Worm (Caenorhabditis elegans) whole organism, L4 larva: ENCODE results near the gene lido-8.

Experiments
- D1046.2 ChIP-seq: fragments of 200-800 bp; sonication (Bioruptor generic); IDR thresholded peaks from 2 replicates; pipeline ENCODE4 v1.3.6; 2022; ENCODE audit warnings: missing genetic modification characterization, missing compliant biosample characterization
- F26F4.8 ChIP-seq: fragments of 200-800 bp; sonication (Bioruptor generic); conservative IDR thresholded peaks from 2 replicates; pipeline ENCODE4 v1.3.6; 2022; ENCODE audit warnings: missing genetic modification characterization, missing compliant biosample characterization
- F49E8.2 ChIP-seq: sonication (generic microtip); optimal IDR thresholded peaks from 2 replicates; lab custom pipeline; 2016; ENCODE audit warnings: missing compliant biosample characterization, mild to moderate bottlenecking, missing genetic modification characterization, borderline replicate concordance
- Y105C5A.15 ChIP-seq: fragments of 200-800 bp; sonication (Bioruptor generic); IDR thresholded peaks from 2 replicates; pipeline ENCODE4 v1.3.6; 2022; ENCODE audit warnings: missing genetic modification characterization, missing compliant biosample characterization
- Y5F2A.4 ChIP-seq: fragments of 200-800 bp; sonication (Bioruptor generic); optimal IDR thresholded peaks from 2 replicates; lab custom pipeline; 2018; ENCODE audit warnings: mild to moderate bottlenecking, missing genetic modification characterization, missing compliant biosample characterization
- Y75B8A.6 ChIP-seq: fragments of 200-800 bp; sonication (Bioruptor generic); IDR thresholded peaks from 2 replicates; pipeline ENCODE4 v1.3.6; 2022; ENCODE audit warnings: missing genetic modification reagents, missing genetic modification characterization, missing compliant biosample characterization
- ZK337.2 ChIP-seq: fragments of 200-800 bp; sonication (Bioruptor generic); IDR thresholded peaks from 2 replicates; pipeline ENCODE4 v1.3.6; 2022; ENCODE audit warnings: missing genetic modification reagents, missing genetic modification characterization, missing compliant biosample characterization
- ZK546.5 ChIP-seq, 2 experiments: sonication (generic microtip); optimal IDR thresholded peaks; 2 replicates each; lab custom pipeline; 2017; ENCODE audit warnings: missing biosample characterization in 2 of 2, missing genetic modification characterization in 2 of 2
- aha-1 ChIP-seq: fragments of 150-350 bp; peaks from one replicate; lab custom pipeline; 2014; ENCODE audit warnings: missing biosample characterization, missing genetic modification characterization
- ama-1 ChIP-seq: fragments of 150-350 bp; optimal IDR thresholded peaks from 2 replicates; lab custom pipeline; 2014; ENCODE audit warnings: inconsistent platforms, mixed read lengths
- arid-1 ChIP-seq: fragments of 200-800 bp; sonication (Bioruptor generic); conservative IDR thresholded peaks from 2 replicates; pipeline ENCODE4 v1.3.6; 2022; ENCODE audit warnings: missing genetic modification reagents, missing genetic modification characterization, missing compliant biosample characterization
- attf-4 ChIP-seq: sonication (generic microtip); optimal IDR thresholded peaks from 3 replicates; lab custom pipeline; 2017; ENCODE audit warnings: missing biosample characterization, missing genetic modification characterization
- ceh-28 ChIP-seq: fragments of 150-350 bp; optimal IDR thresholded peaks from 2 replicates; lab custom pipeline; 2014; ENCODE audit warnings: missing biosample characterization, missing genetic modification reagents, missing genetic modification characterization
- daf-16 ChIP-seq, 3 experiments: sonication (generic microtip); optimal IDR thresholded peaks; 2 replicates each; lab custom pipeline; 2016 to 2017; ENCODE audit warnings: missing genetic modification characterization in 3 of 3, missing genetic modification reagents in 3 of 3, mild to moderate bottlenecking in 2 of 3, missing compliant biosample characterization in 2 of 3, missing biosample characterization in 1 of 3, moderate library complexity in 1 of 3
- daf-8 ChIP-seq: fragments of 200-800 bp; sonication (Bioruptor generic); IDR thresholded peaks from 2 replicates; pipeline ENCODE4 v1.3.6; 2022; ENCODE audit warnings: missing genetic modification characterization, missing compliant biosample characterization
- dmd-8 ChIP-seq: fragments of 200-800 bp; sonication (Bioruptor generic); IDR thresholded peaks from 2 replicates; pipeline ENCODE4 v1.3.6; 2022; ENCODE audit warnings: missing genetic modification characterization, missing compliant biosample characterization
- dmd-9 ChIP-seq: fragments of 200-800 bp; sonication (Bioruptor generic); IDR thresholded peaks from 2 replicates; pipeline ENCODE4 v1.3.6; 2022; ENCODE audit warnings: missing genetic modification reagents, missing genetic modification characterization, missing compliant biosample characterization
- duxl-1 ChIP-seq: sonication (generic microtip); optimal IDR thresholded peaks from 2 replicates; lab custom pipeline; 2016; ENCODE audit warnings: mild to moderate bottlenecking, missing genetic modification characterization, moderate library complexity, missing compliant biosample characterization; ENCODE audit not compliant: poor library complexity
- dve-1 ChIP-seq: sonication (generic microtip); optimal IDR thresholded peaks from 2 replicates; lab custom pipeline; 2017; ENCODE audit warnings: antibody characterized with exemption, mild to moderate bottlenecking, missing genetic modification characterization, missing compliant biosample characterization; ENCODE audit not compliant: insufficient read depth
- egl-43 ChIP-seq: fragments of 200-800 bp; sonication (Bioruptor generic); IDR thresholded peaks from 2 replicates; pipeline ENCODE4 v1.3.6; 2022; ENCODE audit warnings: missing genetic modification reagents, missing genetic modification characterization, missing compliant biosample characterization
- fkh-10 ChIP-seq: fragments of 150-350 bp; optimal IDR thresholded peaks from 2 replicates; lab custom pipeline; 2014; ENCODE audit warnings: missing biosample characterization, missing genetic modification reagents, missing genetic modification characterization
- hlh-30 ChIP-seq: sonication (generic microtip); optimal IDR thresholded peaks from 2 replicates; lab custom pipeline; 2017; ENCODE audit warnings: antibody characterized with exemption, mild to moderate bottlenecking, missing genetic modification characterization, missing compliant biosample characterization; ENCODE audit not compliant: insufficient read depth
- jun-1 ChIP-seq: fragments of 150-350 bp; optimal IDR thresholded peaks from 2 replicates; lab custom pipeline; 2014; ENCODE audit warnings: missing biosample characterization, missing genetic modification reagents, missing genetic modification characterization
- lin-1 ChIP-seq: fragments of 200-800 bp; sonication (Bioruptor generic); IDR thresholded peaks from 2 replicates; pipeline ENCODE4 v1.3.6; 2022; ENCODE audit warnings: missing genetic modification reagents, missing genetic modification characterization, missing compliant biosample characterization
- lin-38 ChIP-seq: fragments of 200-800 bp; sonication (Bioruptor generic); IDR thresholded peaks from 2 replicates; pipeline ENCODE4 v1.3.6; 2022; ENCODE audit warnings: missing genetic modification reagents, missing genetic modification characterization, missing compliant biosample characterization
- lin-39 ChIP-seq: fragments of 150-350 bp; optimal IDR thresholded peaks from 2 replicates; lab custom pipeline; 2014; ENCODE audit warnings: missing biosample characterization, missing genetic modification reagents, missing genetic modification characterization
- lsy-2 ChIP-seq, 2 experiments: fragments of 150-350 bp in 1 of 2; sonication (generic microtip) in 1 of 2; optimal IDR thresholded peaks; 2 replicates each; lab custom pipeline; 2014 to 2017; ENCODE audit warnings: missing biosample characterization in 2 of 2, missing genetic modification characterization in 2 of 2
- mdt-29 ChIP-seq: fragments of 200-800 bp; sonication (Bioruptor generic); IDR thresholded peaks from 2 replicates; pipeline ENCODE4 v1.3.6; 2022; ENCODE audit warnings: missing genetic modification reagents, missing genetic modification characterization, missing compliant biosample characterization
- mes-2 ChIP-seq: sonication (generic microtip); optimal IDR thresholded peaks from 2 replicates; lab custom pipeline; 2016; ENCODE audit warnings: missing genotype, mild to moderate bottlenecking, missing genetic modification characterization, missing compliant biosample characterization; ENCODE audit not compliant: poor library complexity, severe bottlenecking
- mxl-3 ChIP-seq: fragments of 200-800 bp; sonication (Bioruptor generic); optimal IDR thresholded peaks from 2 replicates; lab custom pipeline; 2018; ENCODE audit warnings: mild to moderate bottlenecking, missing genetic modification characterization, missing compliant biosample characterization
- nhr-10 ChIP-seq: fragments of 150-350 bp; optimal IDR thresholded peaks from 2 replicates; lab custom pipeline; 2014; ENCODE audit warnings: missing biosample characterization, missing genetic modification characterization
- nhr-102 ChIP-seq: sonication (generic microtip); optimal IDR thresholded peaks from 2 replicates; lab custom pipeline; 2016; ENCODE audit warnings: mild to moderate bottlenecking, missing genetic modification characterization, moderate library complexity, missing compliant biosample characterization
- nhr-11 ChIP-seq: fragments of 150-350 bp; optimal IDR thresholded peaks from 2 replicates; lab custom pipeline; 2014; ENCODE audit warnings: missing biosample characterization, missing genetic modification characterization
- nhr-111 ChIP-seq: fragments of 200-800 bp; sonication (Bioruptor generic); optimal IDR thresholded peaks from 2 replicates; lab custom pipeline; 2018; ENCODE audit warnings: mild to moderate bottlenecking, missing genetic modification characterization, missing compliant biosample characterization
- nhr-237 ChIP-seq: sonication (generic microtip); optimal IDR thresholded peaks from 2 replicates; lab custom pipeline; 2017; ENCODE audit warnings: missing biosample characterization, missing genetic modification characterization
- nhr-41 ChIP-seq: fragments of 200-800 bp; sonication (Bioruptor generic); IDR thresholded peaks from 2 replicates; pipeline ENCODE4 v1.3.6; 2022; ENCODE audit warnings: missing genetic modification reagents, missing genetic modification characterization, missing compliant biosample characterization
- nhr-42 ChIP-seq: fragments of 200-800 bp; sonication (Bioruptor generic); IDR thresholded peaks from 2 replicates; pipeline ENCODE4 v1.3.6; 2022; ENCODE audit warnings: missing genetic modification characterization, missing compliant biosample characterization
- nhr-76 ChIP-seq: fragments of 150-350 bp; optimal IDR thresholded peaks from 2 replicates; lab custom pipeline; 2014; ENCODE audit warnings: missing biosample characterization, missing genetic modification characterization
- nhr-77 ChIP-seq: fragments of 150-350 bp; optimal IDR thresholded peaks from 2 replicates; lab custom pipeline; 2014; ENCODE audit warnings: missing biosample characterization, missing genetic modification characterization
- pha-4 ChIP-seq, 2 experiments: fragments of 150-350 bp in 1 of 2; fragments of 200-800 bp in 1 of 2; sonication (Bioruptor generic) in 1 of 2; IDR thresholded peaks in 1 of 2; optimal IDR thresholded peaks in 1 of 2; 2 replicates each; pipeline versions ENCODE4 v1.3.6 to Lab custom; 2014 to 2022; ENCODE audit warnings: missing genetic modification characterization in 2 of 2, missing genetic modification reagents in 2 of 2, missing biosample characterization in 1 of 2, missing compliant biosample characterization in 1 of 2
- saeg-2 ChIP-seq: fragments of 200-800 bp; sonication (Bioruptor generic); IDR thresholded peaks from 2 replicates; pipeline ENCODE4 v1.3.6; 2022; ENCODE audit warnings: missing genetic modification reagents, missing genetic modification characterization, missing compliant biosample characterization
- snpc-1.2 ChIP-seq: fragments of 200-800 bp; sonication (Bioruptor generic); IDR thresholded peaks from 2 replicates; pipeline ENCODE4 v1.3.6; 2022; ENCODE audit warnings: missing genetic modification reagents, missing genetic modification characterization, missing compliant biosample characterization
- snpc-4 ChIP-seq: fragments of 150-350 bp; optimal IDR thresholded peaks from 2 replicates; lab custom pipeline; 2014; ENCODE audit warnings: missing biosample characterization, missing genetic modification characterization
- spr-1 ChIP-seq: sonication (generic microtip); optimal IDR thresholded peaks from 2 replicates; lab custom pipeline; 2016; ENCODE audit warnings: mild to moderate bottlenecking, missing genetic modification characterization, missing compliant biosample characterization
- spr-3 ChIP-seq: fragments of 200-800 bp; sonication (Bioruptor generic); optimal IDR thresholded peaks from 2 replicates; lab custom pipeline; 2018; ENCODE audit warnings: mild to moderate bottlenecking, missing genetic modification characterization, missing compliant biosample characterization
- tag-97 ChIP-seq: fragments of 200-800 bp; sonication (Bioruptor generic); IDR thresholded peaks from 2 replicates; pipeline ENCODE4 v1.3.6; 2022; ENCODE audit warnings: missing genetic modification characterization, missing compliant biosample characterization
- tra-1 ChIP-seq: fragments of 200-800 bp; sonication (Bioruptor generic); IDR thresholded peaks from 2 replicates; pipeline ENCODE4 v1.3.6; 2022; ENCODE audit warnings: missing genetic modification reagents, missing genetic modification characterization, missing compliant biosample characterization
- unc-39 ChIP-seq: sonication (generic microtip); optimal IDR thresholded peaks from 2 replicates; lab custom pipeline; 2017; ENCODE audit warnings: missing biosample characterization, missing genetic modification characterization
- zag-1 ChIP-seq: fragments of 150-350 bp; optimal IDR thresholded peaks from 2 replicates; lab custom pipeline; 2014; ENCODE audit warnings: missing biosample characterization, missing genetic modification characterization
- zfp-2 ChIP-seq: sonication (generic microtip); optimal IDR thresholded peaks from 2 replicates; lab custom pipeline; 2016; ENCODE audit warnings: mild to moderate bottlenecking, missing genetic modification characterization, missing compliant biosample characterization
- zip-11 ChIP-seq: fragments of 200-800 bp; sonication (Bioruptor generic); IDR thresholded peaks from 2 replicates; pipeline ENCODE4 v1.3.6; 2022; ENCODE audit warnings: missing genetic modification characterization, missing compliant biosample characterization

The lido-8 gene

ce11 chrII:2987854-2988350 lies 8.9 kb upstream of the lido-8 start, which contains the start of gene lido-7:
lido-7 (plus strand) TSS chrII:2988300.
- TF ChIP-seq ZK337.2 = no peak
- TF ChIP-seq F26F4.8 (GFP tag; lab: Robert Waterston, UW) = no peak
- TF ChIP-seq snpc-1.2 (GFP tag; lab: Robert Waterston, UW) = no peak
- no peak for TF ChIP-seq zip-11 (GFP tag; lab: Robert Waterston, UW)
- no peak for TF ChIP-seq tag-97 (GFP tag; lab: Robert Waterston, UW)
- TF ChIP-seq arid-1 = no peak
- no peak for TF ChIP-seq nhr-77 (tag; lab: Kevin White, UChicago)
- TF ChIP-seq nhr-237 (tag; lab: Kevin White, UChicago) = no peak
- no peak for TF ChIP-seq Y5F2A.4
- no peak for TF ChIP-seq mdt-29
- no peak for TF ChIP-seq pha-4 (GFP tag; IDR thresholded peaks at IDR 0.05; lab: Robert Waterston, UW)
- no peak for TF ChIP-seq pha-4 (tag; optimal IDR thresholded peaks at IDR 0.05; lab: Kevin White, UChicago)
- no peak for TF ChIP-seq fkh-10 (GFP tag; lab: Kevin White, UChicago)
- no peak for TF ChIP-seq ceh-28 (tag; lab: Kevin White, UChicago)
- no peak for TF ChIP-seq nhr-102 (tag; lab: Kevin White, UChicago)
- TF ChIP-seq tra-1 (GFP tag; lab: Robert Waterston, UW) = peak; percentile 55; the same call in 1 of the 2 replicates
- no peak for TF ChIP-seq F49E8.2 (tag; lab: Kevin White, UChicago)
- TF ChIP-seq zag-1 = no peak
- peak; percentile 49 for TF ChIP-seq hlh-30
- no peak for TF ChIP-seq lin-1 (GFP tag; lab: Robert Waterston, UW)
- TF ChIP-seq nhr-76 (tag; lab: Kevin White, UChicago) = no peak
- peak; percentile 13 for TF ChIP-seq dve-1 (tag; lab: Kevin White, UChicago)
- no peak for TF ChIP-seq dmd-8 (GFP tag; lab: Robert Waterston, UW)
- TF ChIP-seq nhr-41 (GFP tag; lab: Robert Waterston, UW) = 0 out of 2 replicates have a peak, but pooled peaks have one; percentile 26
- no peak for TF ChIP-seq D1046.2
- TF ChIP-seq dmd-9 (GFP tag; lab: Robert Waterston, UW) = no peak
- TF ChIP-seq spr-3 (GFP tag; lab: Kevin White, UChicago) = no peak
- TF ChIP-seq nhr-111 (GFP tag; lab: Kevin White, UChicago) = no peak
- TF ChIP-seq jun-1 (tag; lab: Kevin White, UChicago) = no peak
- TF ChIP-seq lsy-2 (tag; optimal IDR thresholded peaks at IDR 0.05; lab: Kevin White, UChicago) = peak in 1 of 2 experiments; percentile 46
- TF ChIP-seq zfp-2 = no peak
- TF ChIP-seq snpc-4 (tag; lab: Kevin White, UChicago) = no peak
- TF ChIP-seq lin-39 (tag; lab: Kevin White, UChicago) = no peak
- TF ChIP-seq mes-2 (tag; lab: Kevin White, UChicago) = peak; percentile 61
- TF ChIP-seq ZK546.5 (tag; optimal IDR thresholded peaks at IDR 0.05; lab: Kevin White, UChicago) = no peak
- TF ChIP-seq unc-39 = no peak
- TF ChIP-seq nhr-42 = no peak
- no peak for TF ChIP-seq spr-1 (tag; lab: Kevin White, UChicago)
- TF ChIP-seq nhr-11 (tag; lab: Kevin White, UChicago) = no peak
- no peak for TF ChIP-seq daf-16 (GFP tag; optimal IDR thresholded peaks at IDR 0.05; lab: Kevin White, UChicago)
- no peak for TF ChIP-seq daf-16 (tag; optimal IDR thresholded peaks at IDR 0.05; lab: Kevin White, UChicago)
- TF ChIP-seq attf-4 (tag; lab: Kevin White, UChicago) = no peak
- peak; percentile 36; the same call in 1 of the 2 replicates for TF ChIP-seq lin-38 (GFP tag; lab: Robert Waterston, UW)
- no peak for TF ChIP-seq Y75B8A.6
- TF ChIP-seq mxl-3 (GFP tag; lab: Kevin White, UChicago) = peak; percentile 56
- no peak for TF ChIP-seq Y105C5A.15 (GFP tag; lab: Robert Waterston, UW)
- TF ChIP-seq aha-1 (tag; lab: Kevin White, UChicago) = no peak
- TF ChIP-seq nhr-10 (tag; lab: Kevin White, UChicago) = no peak
- TF ChIP-seq egl-43 (GFP tag; lab: Robert Waterston, UW) = peak; percentile 62; the same call in 1 of the 2 replicates
- no peak for TF ChIP-seq saeg-2 (GFP tag; lab: Robert Waterston, UW)
- no peak for TF ChIP-seq ama-1 (lab: Kevin White, UChicago)
- TF ChIP-seq daf-8 (GFP tag; lab: Robert Waterston, UW) = no peak
- peak; percentile 40 for TF ChIP-seq duxl-1 (tag; lab: Kevin White, UChicago)
